1 fruit fly cellular context compared by ENCODE assay signal in the genomic region with DNA sequence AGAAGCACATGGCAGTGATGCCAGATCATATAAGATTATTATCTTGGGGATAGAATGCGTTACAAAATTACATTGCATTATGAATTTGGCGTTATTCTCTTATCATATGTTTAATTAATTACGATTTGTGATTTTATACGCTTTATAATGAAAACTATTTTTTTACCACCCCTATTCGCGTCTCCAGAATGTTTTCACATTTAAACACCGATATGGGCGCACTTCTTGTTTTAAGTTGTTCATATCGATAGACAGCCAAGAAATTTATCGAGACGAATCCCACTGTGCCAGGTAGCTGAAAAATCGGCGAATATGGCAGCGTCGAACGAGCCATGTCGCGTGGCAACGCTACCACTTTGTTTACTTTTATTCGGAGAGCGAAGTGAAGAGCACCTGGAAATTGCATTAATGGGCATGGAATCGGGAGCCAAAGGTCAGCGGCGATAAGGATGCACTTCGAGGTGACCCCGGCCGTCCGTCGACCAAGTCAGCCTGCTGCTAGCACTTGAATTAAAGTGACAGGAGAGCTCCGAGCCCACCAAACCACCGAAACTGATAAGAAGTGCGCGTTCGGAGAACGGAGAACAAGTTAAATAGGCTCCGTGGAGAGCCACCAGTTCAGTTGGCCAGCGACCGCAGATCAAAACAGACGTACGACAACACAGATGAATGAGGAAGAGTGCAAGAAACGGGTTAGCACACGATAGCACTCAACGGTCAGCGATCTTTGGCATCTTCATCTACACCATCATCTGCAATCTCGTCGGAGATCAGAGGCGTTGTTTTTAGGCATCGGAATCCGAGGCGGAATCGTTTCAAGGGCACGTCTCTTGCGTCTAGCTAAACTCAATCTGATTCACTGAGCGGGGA.
A peak's percentile ranks its signal among the peaks of the same experiment; 100 is the strongest.
TF ChIP-seq lines count a peak whose summit lies in the region.

Gale (plus strand) TSS at position 401 of the 870 bp plus-strand sequence.

TF ChIP-seq in whole organism, embryonic, 481 proteins besides CTCF, POLR2A, EP300 and RAD21 (continued from another document):
- TF ChIP-seq sens (GFP tag; lab: Kevin White, UChicago) (peak; percentile 65), CG2199 (GFP tag; IDR thresholded peaks at IDR 0.05; lab: Robert Waterston, UW) (no peak), dysf (GFP tag; IDR thresholded peaks at IDR 0.05; lab: Robert Waterston, UW) (0 out of 3 replicates have a peak, but pooled peaks have one; percentile 13), CG7839 (tag; optimal IDR thresholded peaks at IDR 0.05; lab: Kevin White, UChicago) (peak; percentile 34), row (GFP tag; IDR thresholded peaks at IDR 0.05; lab: Robert Waterston, UW) (peak; percentile 42; the same call in 2 of the 3 replicates), ase (GFP tag; IDR thresholded peaks at IDR 0.05; lab: Robert Waterston, UW) (no peak), Ptx1 (GFP tag; IDR thresholded peaks at IDR 0.05; lab: Robert Waterston, UW) (0 out of 2 replicates have a peak, but pooled peaks have one; percentile 39), CG3847 (GFP tag; IDR thresholded peaks at IDR 0.05; lab: Robert Waterston, UW) (peak; percentile 92), Sry-δ (GFP tag; optimal IDR thresholded peaks at IDR 0.05; lab: Kevin White, UChicago) (peak; percentile 61), usp (GFP tag; optimal IDR thresholded peaks at IDR 0.05; lab: Kevin White, UChicago) (no peak), dpn (GFP tag; optimal IDR thresholded peaks at IDR 0.05; lab: Kevin White, UChicago) (no peak), yki (optimal IDR thresholded peaks at IDR 0.05; lab: Kevin White, UChicago) (no peak), CG18599 (GFP tag; optimal IDR thresholded peaks at IDR 0.05; lab: Kevin White, UChicago) (no peak), CG15269 (tag; optimal IDR thresholded peaks at IDR 0.05; lab: Kevin White, UChicago) (no peak), Doc3 (GFP tag; IDR thresholded peaks at IDR 0.05; lab: Robert Waterston, UW; ENCODE audit: partially characterized antibody) (peak; percentile 49; the same call in 2 of the 3 replicates), Meics (GFP tag; optimal IDR thresholded peaks at IDR 0.05; lab: Kevin White, UChicago) (no peak), unc-4 (GFP tag; IDR thresholded peaks at IDR 0.05; lab: Robert Waterston, UW; ENCODE audit: partially characterized antibody) (peak; percentile 66), E2f2 (GFP tag; IDR thresholded peaks at IDR 0.05; lab: Robert Waterston, UW) (peak; percentile 88), stwl (tag; optimal IDR thresholded peaks at IDR 0.05; lab: Kevin White, UChicago) (no peak), sd (tag; optimal IDR thresholded peaks at IDR 0.05; lab: Kevin White, UChicago) (peak; percentile 70), zfh1 (GFP tag; IDR thresholded peaks at IDR 0.05; lab: Robert Waterston, UW) (0 out of 3 replicates have a peak, but pooled peaks have one; percentile 26), gt (GFP tag; IDR thresholded peaks at IDR 0.05; lab: Robert Waterston, UW) (no peak), gro (GFP tag; optimal IDR thresholded peaks at IDR 0.05; lab: Kevin White, UChicago) (peak; percentile 15), CG6175 (GFP tag; IDR thresholded peaks at IDR 0.05; lab: Robert Waterston, UW) (no peak), Lhr (GFP tag; optimal IDR thresholded peaks at IDR 0.05; lab: Kevin White, UChicago) (peak; percentile 50), CG15011 (GFP tag; optimal IDR thresholded peaks at IDR 0.05; lab: Kevin White, UChicago) (no peak), Neu2 (GFP tag; optimal IDR thresholded peaks at IDR 0.05; lab: Kevin White, UChicago; ENCODE audit: borderline replicate concordance) (no peak), wek (GFP tag; optimal IDR thresholded peaks at IDR 0.05; lab: Kevin White, UChicago) (no peak), lmd (GFP tag; IDR thresholded peaks at IDR 0.05; lab: Robert Waterston, UW) (no peak; the same call in 1 of the 2 replicates), mirr (GFP tag; optimal IDR thresholded peaks at IDR 0.05; lab: Kevin White, UChicago) (peak; percentile 11), CG31388 (GFP tag; optimal IDR thresholded peaks at IDR 0.05; lab: Kevin White, UChicago) (no peak), ato (GFP tag; IDR thresholded peaks at IDR 0.05; lab: Robert Waterston, UW; ENCODE audit: partially characterized antibody) (peak; percentile 69), stc (GFP tag; IDR thresholded peaks at IDR 0.05; lab: Robert Waterston, UW) (no peak), ttk (GFP tag; IDR thresholded peaks at IDR 0.05; lab: Robert Waterston, UW) (no peak), Mrtf (GFP tag; IDR thresholded peaks at IDR 0.05; lab: Robert Waterston, UW) (no peak), CG8290 (GFP tag; optimal IDR thresholded peaks at IDR 0.05; lab: Kevin White, UChicago) (no peak), CG8290 (tag; optimal IDR thresholded peaks at IDR 0.05; lab: Kevin White, UChicago) (peak in 1 of 2 experiments; percentile 18), aop (GFP tag; IDR thresholded peaks at IDR 0.05; lab: Robert Waterston, UW) (no peak), Opbp (GFP tag; IDR thresholded peaks at IDR 0.05; lab: Robert Waterston, UW; ENCODE audit: partially characterized antibody) (peak; percentile 68; the same call in 2 of the 3 replicates), CG14860 (GFP tag; IDR thresholded peaks at IDR 0.05; lab: Robert Waterston, UW; ENCODE audit: partially characterized antibody) (no peak), Bgb (GFP tag; IDR thresholded peaks at IDR 0.05; lab: Robert Waterston, UW; ENCODE audit: partially characterized antibody) (peak; percentile 75), CG4617 (GFP tag; optimal IDR thresholded peaks at IDR 0.05; lab: Kevin White, UChicago; ENCODE audit: borderline replicate concordance) (no peak), Stat92E (GFP tag; optimal IDR thresholded peaks at IDR 0.05; lab: Kevin White, UChicago) (no peak), Fer1 (GFP tag; optimal IDR thresholded peaks at IDR 0.05; lab: Kevin White, UChicago) (peak; percentile 24), zfh2 (GFP tag; optimal IDR thresholded peaks at IDR 0.05; lab: Kevin White, UChicago) (no peak), MBD-R2 (GFP tag; IDR thresholded peaks at IDR 0.05; lab: Robert Waterston, UW) (peak; percentile 61), cwo (GFP tag; optimal IDR thresholded peaks at IDR 0.05; lab: Kevin White, UChicago) (peak; percentile 41), fru (optimal IDR thresholded peaks at IDR 0.05; lab: Kevin White, UChicago) (no peak), CG12104 (GFP tag; optimal IDR thresholded peaks at IDR 0.05; lab: Kevin White, UChicago) (peak; percentile 49), Hr51 (GFP tag; optimal IDR thresholded peaks at IDR 0.05; lab: Kevin White, UChicago) (no peak), bsh (GFP tag; optimal IDR thresholded peaks at IDR 0.05; lab: Kevin White, UChicago) (no peak), Ets97D (GFP tag; optimal IDR thresholded peaks at IDR 0.05; lab: Kevin White, UChicago) (peak; percentile 85), CG12659 (GFP tag; optimal IDR thresholded peaks at IDR 0.05; lab: Kevin White, UChicago) (peak; percentile 26), peb (GFP tag; IDR thresholded peaks at IDR 0.05; lab: Robert Waterston, UW) (no peak)
TF ChIP-seq in whole organism, embryonic: peak in this region for 107.
